Worm (Caenorhabditis elegans) whole organism, mixed stage, embryonic: ENCODE data around the gene K02D10.4.

Source experiments
- M03D4.4 ChIP-seq: sonication (generic microtip); optimal IDR thresholded peaks from 2 replicates; lab custom pipeline; 2017; ENCODE audit warnings: mild to moderate bottlenecking, missing genetic modification characterization, missing compliant biosample characterization
- bed-3 ChIP-seq: fragments of 200-800 bp; sonication (Bioruptor generic); optimal IDR thresholded peaks from 3 replicates; lab custom pipeline; 2018; ENCODE audit warnings: mild to moderate bottlenecking, missing genetic modification characterization, moderate library complexity, missing compliant biosample characterization
- blmp-1 ChIP-seq: fragments of 150-350 bp; optimal IDR thresholded peaks from 2 replicates; lab custom pipeline; 2014; ENCODE audit warnings: missing biosample characterization, missing genetic modification characterization
- ceh-39 ChIP-seq: fragments of 150-350 bp; optimal IDR thresholded peaks from 2 replicates; lab custom pipeline; 2014; ENCODE audit warnings: missing biosample characterization, missing genetic modification characterization
- ceh-43 ChIP-seq: fragments of 200-800 bp; sonication (Bioruptor generic); optimal IDR thresholded peaks from 2 replicates; lab custom pipeline; 2018; ENCODE audit warnings: mild to moderate bottlenecking, missing genetic modification characterization, moderate library complexity, missing compliant biosample characterization
- ceh-83 ChIP-seq: fragments of 200-800 bp; sonication (Bioruptor generic); optimal IDR thresholded peaks from 2 replicates; lab custom pipeline; 2018; ENCODE audit warnings: mild to moderate bottlenecking, missing genetic modification characterization, missing compliant biosample characterization
- ces-1 ChIP-seq: fragments of 150-350 bp; optimal IDR thresholded peaks from 2 replicates; lab custom pipeline; 2014; ENCODE audit warnings: missing biosample characterization, missing genetic modification reagents, missing genetic modification characterization
- cnd-1 ChIP-seq: fragments of 200-800 bp; sonication (Bioruptor generic); optimal IDR thresholded peaks from 2 replicates; lab custom pipeline; 2018; ENCODE audit warnings: mild to moderate bottlenecking, missing genetic modification characterization, missing compliant biosample characterization
- drap-1 ChIP-seq: fragments of 200-800 bp; sonication (Bioruptor generic); optimal IDR thresholded peaks from 3 replicates; lab custom pipeline; 2018; ENCODE audit warnings: mild to moderate bottlenecking, missing genetic modification characterization, missing compliant biosample characterization
- elt-1 ChIP-seq: sonication (generic microtip); optimal IDR thresholded peaks from 2 replicates; lab custom pipeline; 2017; ENCODE audit warnings: missing genetic modification characterization, mild to moderate bottlenecking, missing compliant biosample characterization, antibody characterized with exemption, moderate library complexity, borderline replicate concordance; ENCODE audit not compliant: insufficient read depth
- elt-3 ChIP-seq: fragments of 150-350 bp; optimal IDR thresholded peaks from 2 replicates; lab custom pipeline; 2014; ENCODE audit warnings: missing biosample characterization, missing genetic modification characterization
- flh-1 ChIP-seq: fragments of 200-800 bp; sonication (Bioruptor generic); optimal IDR thresholded peaks from 2 replicates; lab custom pipeline; 2018; ENCODE audit warnings: mild to moderate bottlenecking, missing genetic modification characterization, moderate library complexity, missing compliant biosample characterization
- ham-2 ChIP-seq: fragments of 200-800 bp; sonication (Bioruptor generic); optimal IDR thresholded peaks from 2 replicates; lab custom pipeline; 2018; ENCODE audit warnings: mild to moderate bottlenecking, missing genetic modification characterization, missing compliant biosample characterization
- hlh-1 ChIP-seq: fragments of 150-350 bp; optimal IDR thresholded peaks from 2 replicates; lab custom pipeline; 2014; ENCODE audit warnings: missing biosample characterization, missing genetic modification reagents, missing genetic modification characterization
- lin-13 ChIP-seq: fragments of 150-350 bp; optimal IDR thresholded peaks from 2 replicates; lab custom pipeline; 2014; ENCODE audit warnings: missing biosample characterization, missing genetic modification characterization
- lin-32 ChIP-seq: fragments of 200-800 bp; sonication (Bioruptor generic); optimal IDR thresholded peaks from 2 replicates; lab custom pipeline; 2018; ENCODE audit warnings: mild to moderate bottlenecking, missing genetic modification characterization, missing compliant biosample characterization
- lsy-2 ChIP-seq: fragments of 150-350 bp; optimal IDR thresholded peaks from 2 replicates; lab custom pipeline; 2014; ENCODE audit warnings: missing biosample characterization, missing genetic modification characterization
- mab-5 ChIP-seq: fragments of 150-350 bp; optimal IDR thresholded peaks from 2 replicates; lab custom pipeline; 2014; ENCODE audit warnings: missing biosample characterization, missing genetic modification characterization
- mep-1 ChIP-seq: fragments of 150-350 bp; optimal IDR thresholded peaks from 2 replicates; lab custom pipeline; 2017; ENCODE audit warnings: missing biosample characterization, missing genetic modification reagents, missing genetic modification characterization, inconsistent platforms
- mls-2 ChIP-seq: sonication (generic microtip); optimal IDR thresholded peaks from 2 replicates; lab custom pipeline; 2016; ENCODE audit warnings: mild to moderate bottlenecking, missing genetic modification characterization, moderate library complexity, missing compliant biosample characterization
- nhr-12 ChIP-seq: fragments of 150-350 bp; optimal IDR thresholded peaks from 2 replicates; lab custom pipeline; 2014; ENCODE audit warnings: missing biosample characterization, missing genetic modification characterization
- nhr-2 ChIP-seq: fragments of 150-350 bp; optimal IDR thresholded peaks from 2 replicates; lab custom pipeline; 2014; ENCODE audit warnings: missing biosample characterization, missing genetic modification characterization
- nhr-237 ChIP-seq: fragments of 150-350 bp; optimal IDR thresholded peaks from 2 replicates; lab custom pipeline; 2014; ENCODE audit warnings: missing biosample characterization, missing genetic modification characterization
- nhr-28 ChIP-seq: fragments of 150-350 bp; optimal IDR thresholded peaks from 2 replicates; lab custom pipeline; 2014; ENCODE audit warnings: missing biosample characterization, missing genetic modification characterization
- nhr-76 ChIP-seq: sonication (generic microtip); optimal IDR thresholded peaks from 2 replicates; lab custom pipeline; 2017; ENCODE audit warnings: missing biosample characterization, missing genetic modification characterization
- pha-4 ChIP-seq: fragments of 150-350 bp; optimal IDR thresholded peaks from 2 replicates; lab custom pipeline; 2018; ENCODE audit warnings: missing biosample characterization, missing genetic modification reagents, missing genetic modification characterization
- sem-2 ChIP-seq: fragments of 200-800 bp; sonication (Bioruptor generic); optimal IDR thresholded peaks from 2 replicates; lab custom pipeline; 2018; ENCODE audit warnings: mild to moderate bottlenecking, missing genetic modification characterization, missing compliant biosample characterization
- snpc-4 ChIP-seq: fragments of 150-350 bp; optimal IDR thresholded peaks from 2 replicates; lab custom pipeline; 2014; ENCODE audit warnings: missing biosample characterization, missing genetic modification characterization
- sptf-1 ChIP-seq: sonication (generic microtip); optimal IDR thresholded peaks from 2 replicates; lab custom pipeline; 2017; ENCODE audit warnings: mild to moderate bottlenecking, missing genetic modification characterization, moderate library complexity, missing compliant biosample characterization
- tbx-8 ChIP-seq: fragments of 200-800 bp; sonication (Bioruptor generic); optimal IDR thresholded peaks from 2 replicates; lab custom pipeline; 2018; ENCODE audit warnings: mild to moderate bottlenecking, missing genetic modification characterization, moderate library complexity, missing compliant biosample characterization
- unc-120 ChIP-seq: sonication (generic microtip); optimal IDR thresholded peaks from 2 replicates; lab custom pipeline; 2017; ENCODE audit warnings: missing genetic modification characterization, missing compliant biosample characterization; ENCODE audit not compliant: poor library complexity, severe bottlenecking
- unc-39 ChIP-seq: fragments of 150-350 bp; optimal IDR thresholded peaks from 2 replicates; lab custom pipeline; 2014; ENCODE audit warnings: missing biosample characterization, missing genetic modification characterization
- unc-62 ChIP-seq: fragments of 150-350 bp; optimal IDR thresholded peaks from 2 replicates; lab custom pipeline; 2014; ENCODE audit warnings: missing biosample characterization, missing genetic modification reagents, missing genetic modification characterization
- zip-8 ChIP-seq: fragments of 150-350 bp; optimal IDR thresholded peaks from 2 replicates; lab custom pipeline; 2014; ENCODE audit warnings: missing biosample characterization, missing genetic modification characterization
- ztf-11 ChIP-seq: fragments of 150-350 bp; optimal IDR thresholded peaks from 2 replicates; lab custom pipeline; 2014; ENCODE audit warnings: missing biosample characterization, missing genetic modification characterization

K02D10.4 gene

ce11 chrIII:8799964-8800795 lies 20.4 kb upstream of the K02D10.4 start, which contains the start of gene F54F2.6:
Gene F54F2.6, minus strand, starts transcription at chrIII:8800701.
- no peak for TF ChIP-seq nhr-28 (tag; lab: Kevin White, UChicago)
- TF ChIP-seq ces-1 = peak; percentile 87
- no peak for TF ChIP-seq flh-1
- peak; percentile 14 for TF ChIP-seq tbx-8 (GFP tag; lab: Kevin White, UChicago)
- TF ChIP-seq nhr-12 (tag; lab: Kevin White, UChicago) = peak; percentile 33
- no peak for TF ChIP-seq ceh-43 (GFP tag; lab: Kevin White, UChicago)
- peak; percentile 11 for TF ChIP-seq zip-8 (tag; lab: Kevin White, UChicago)
- no peak for TF ChIP-seq blmp-1
- peak; percentile 78 for TF ChIP-seq pha-4 (tag; lab: Kevin White, UChicago)
- peak; percentile 80 for TF ChIP-seq M03D4.4 (tag; lab: Kevin White, UChicago)
- TF ChIP-seq elt-1 = no peak
- TF ChIP-seq unc-39 (tag; lab: Kevin White, UChicago) = no peak
- TF ChIP-seq unc-62 = peak; percentile 96
- no peak for TF ChIP-seq mep-1 (tag; lab: Kevin White, UChicago)
- TF ChIP-seq bed-3 (GFP tag; lab: Kevin White, UChicago) = no peak
- TF ChIP-seq nhr-237 (tag; lab: Kevin White, UChicago) = peak; percentile 72
- peak; percentile 93 for TF ChIP-seq unc-120 (tag; lab: Kevin White, UChicago)
- TF ChIP-seq ceh-83 (GFP tag; lab: Kevin White, UChicago) = no peak
- TF ChIP-seq lin-13 (tag; lab: Kevin White, UChicago) = peak; percentile 53
- TF ChIP-seq ceh-39 (tag; lab: Kevin White, UChicago) = no peak
- peak; percentile 63 for TF ChIP-seq nhr-2 (tag; lab: Kevin White, UChicago)
- TF ChIP-seq drap-1 (GFP tag; lab: Kevin White, UChicago) = peak; percentile 56
- TF ChIP-seq snpc-4 (tag; lab: Kevin White, UChicago) = no peak
- TF ChIP-seq nhr-76 (tag; lab: Kevin White, UChicago) = no peak
- TF ChIP-seq sem-2 (GFP tag; lab: Kevin White, UChicago) = no peak
- TF ChIP-seq sptf-1 = peak; percentile 78
- peak; percentile 92 for TF ChIP-seq mls-2 (tag; lab: Kevin White, UChicago)
- peak; percentile 66 for TF ChIP-seq ztf-11
- TF ChIP-seq mab-5 (tag; lab: Kevin White, UChicago) = no peak
- TF ChIP-seq lsy-2 = peak; percentile 58
- no peak for TF ChIP-seq lin-32
- peak; percentile 60 for TF ChIP-seq cnd-1 (tag; lab: Kevin White, UChicago)
- TF ChIP-seq hlh-1 (tag; lab: Kevin White, UChicago) = peak; percentile 83
- peak; percentile 39 for TF ChIP-seq elt-3 (tag; lab: Kevin White, UChicago)
- TF ChIP-seq ham-2 (GFP tag; lab: Kevin White, UChicago) = peak; percentile 65
- TF ChIP-seq, all 35 proteins: peak for 20

- TF ChIP-seq nhr-12 (tag; lab: Kevin White, UChicago) (no peak), sptf-1 (no peak), drap-1 (GFP tag; lab: Kevin White, UChicago) (peak; percentile 6), elt-3 (tag; lab: Kevin White, UChicago) (peak; percentile 63), mls-2 (tag; lab: Kevin White, UChicago) (no peak), nhr-237 (tag; lab: Kevin White, UChicago) (no peak), hlh-1 (tag; lab: Kevin White, UChicago) (no peak), flh-1 (no peak), ces-1 (peak; percentile 48), pha-4 (tag; lab: Kevin White, UChicago) (no peak), mep-1 (tag; lab: Kevin White, UChicago) (no peak), lsy-2 (peak; percentile 62), elt-1 (peak; percentile 1), M03D4.4 (tag; lab: Kevin White, UChicago) (peak; percentile 25), blmp-1 (no peak)
- TF ChIP-seq, all 35 proteins: peak for 6
These were observed 17.5 kb upstream of the K02D10.4 start for ce11 chrIII:8797211-8797733.
